Worm (Caenorhabditis elegans) whole organism, L4/young adult: ENCODE results near the gene H03G16.6.

Experiments used
- dao-5 ChIP-seq: sonication (generic microtip); optimal IDR thresholded peaks from 2 replicates; lab custom pipeline; 2016; ENCODE audit warnings: missing genotype, missing genetic modification characterization, moderate library complexity, missing compliant biosample characterization
- him-1 ChIP-seq: sonication (generic microtip); optimal IDR thresholded peaks from 2 replicates; lab custom pipeline; 2016; ENCODE audit warnings: missing genotype, missing genetic modification reagents, missing genetic modification characterization, missing compliant biosample characterization

- TF ChIP-seq him-1 (tag; lab: Kevin White, UChicago) (no peak), dao-5 (tag; lab: Kevin White, UChicago) (no peak)
Observed at ce11 chrX:15094973-15095372, 42.5 kb downstream of the H03G16.6 start, which contains the start of gene F09B12.7.
